Worm (Caenorhabditis elegans): ENCODE results near the gene Y73B6BL.37.

Y73B6BL.37 gene

DNA sequence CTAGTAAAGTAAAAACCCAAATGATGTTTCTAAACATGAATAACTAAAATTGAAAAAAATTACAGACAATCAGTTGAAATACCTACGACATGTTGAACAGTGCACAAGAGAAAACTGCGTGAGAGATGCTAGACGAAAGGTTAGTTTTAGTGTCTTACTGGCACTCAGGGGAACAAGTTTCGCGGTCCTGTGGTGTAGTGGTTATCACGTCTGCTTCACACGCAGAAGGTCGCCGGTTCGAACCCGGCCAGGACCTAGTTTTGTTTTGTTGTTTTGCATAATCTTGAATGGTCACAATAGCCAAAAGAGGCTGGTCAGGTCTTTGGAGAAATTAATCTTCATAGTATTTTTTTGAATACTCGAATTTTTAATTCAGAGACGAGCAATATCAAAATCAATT, 6.2 kb upstream of the Y73B6BL.37 start:
- no peak for TF ChIP-seq elt-3 (tag; optimal IDR thresholded peaks at IDR 0.05)
- peak; percentile 26 for TF ChIP-seq nhr-25 (tag; optimal IDR thresholded peaks at IDR 0.05)
- TF ChIP-seq lsy-12 (tag; optimal IDR thresholded peaks at IDR 0.05), result peak; percentile 44
- no peak for TF ChIP-seq skn-1 (tag; optimal IDR thresholded peaks at IDR 0.05)
- TF ChIP-seq tbx-2 (tag; optimal IDR thresholded peaks at IDR 0.05), result no peak
- no peak for TF ChIP-seq mml-1 (tag; optimal IDR thresholded peaks at IDR 0.05)
- no peak for TF ChIP-seq nhr-67 (tag; optimal IDR thresholded peaks at IDR 0.05)
- no peak for TF ChIP-seq nhr-28 (tag; optimal IDR thresholded peaks at IDR 0.05)
- TF ChIP-seq nfya-1 (tag; optimal IDR thresholded peaks at IDR 0.05; ENCODE audit: insufficient read depth), result peak; percentile 23
- TF ChIP-seq hmg-11 (tag; optimal IDR thresholded peaks at IDR 0.05), result peak; percentile 56
- peak; percentile 30 for TF ChIP-seq elt-2 (tag; optimal IDR thresholded peaks at IDR 0.05)
- no peak for TF ChIP-seq snpc-4 (tag; optimal IDR thresholded peaks at IDR 0.05)
- peak; percentile 29 for TF ChIP-seq pqm-1 (tag; optimal IDR thresholded peaks at IDR 0.05)
- TF ChIP-seq nhr-43 (tag; optimal IDR thresholded peaks at IDR 0.05; ENCODE audit: poor library complexity, severe bottlenecking), result peak; percentile 73
- no peak for TF ChIP-seq aly-2 (tag; optimal IDR thresholded peaks at IDR 0.05)
- peak; percentile 32 for TF ChIP-seq pha-4 (tag; optimal IDR thresholded peaks at IDR 0.05)
- TF ChIP-seq fkh-2 (tag; optimal IDR thresholded peaks at IDR 0.05), result no peak
- no peak for TF ChIP-seq nhr-11 (tag; optimal IDR thresholded peaks at IDR 0.05)
- TF ChIP-seq egl-27 (tag; optimal IDR thresholded peaks at IDR 0.05), result peak; percentile 36
- TF ChIP-seq unc-62 (GFP tag; optimal IDR thresholded peaks at IDR 0.05), result no peak
- TF ChIP-seq elt-1 (tag; optimal IDR thresholded peaks at IDR 0.05), result no peak

- TF ChIP-seq nhr-25 (tag; optimal IDR thresholded peaks at IDR 0.05) (peak; percentile 33), nhr-12 (tag; optimal IDR thresholded peaks at IDR 0.05) (no peak), ceh-16 (tag; optimal IDR thresholded peaks at IDR 0.05) (no peak), fos-1 (tag; optimal IDR thresholded peaks at IDR 0.05) (no peak), elt-1 (tag; optimal IDR thresholded peaks at IDR 0.05) (peak; percentile 74), pqm-1 (tag; optimal IDR thresholded peaks at IDR 0.05) (no peak), unc-39 (tag; optimal IDR thresholded peaks at IDR 0.05) (no peak)
Observed at ce11 chrIV:6491915-6492314, 4.8 kb downstream of the Y73B6BL.37 start.

DNA sequence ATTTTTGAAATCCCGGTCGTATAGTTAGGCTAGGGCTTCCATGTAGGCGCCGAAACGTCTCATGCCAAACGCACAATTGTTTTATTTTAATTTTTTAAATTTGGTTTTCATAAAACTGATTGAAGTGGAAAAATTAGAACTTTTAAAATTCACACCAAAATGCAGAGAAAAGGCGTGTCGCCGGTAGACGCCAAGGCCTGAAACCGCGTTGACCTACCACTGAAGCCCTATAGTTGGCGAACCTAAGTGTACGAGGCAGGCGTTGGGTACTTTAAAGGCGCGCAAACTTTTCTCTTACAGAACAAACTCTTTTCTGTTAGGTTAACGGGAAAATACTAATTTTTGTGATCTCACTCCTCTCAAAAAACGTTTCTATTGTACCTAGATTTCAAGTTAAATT, 6.2 kb downstream of the Y73B6BL.37 start, which contains the start of gene Y73B6BL.44:
Gene Y73B6BL.44 (plus strand): TSS at position 301 of the 400 bp plus-strand sequence.
- TF ChIP-seq elt-2 (tag; optimal IDR thresholded peaks at IDR 0.05) (no peak), ceh-9 (tag; optimal IDR thresholded peaks at IDR 0.05) (no peak), sea-2 (GFP tag; optimal IDR thresholded peaks at IDR 0.05) (no peak), mml-1 (tag; optimal IDR thresholded peaks at IDR 0.05) (no peak), egl-5 (tag; optimal IDR thresholded peaks at IDR 0.05) (no peak), hmg-11 (tag; optimal IDR thresholded peaks at IDR 0.05) (no peak), ceh-28 (tag; optimal IDR thresholded peaks at IDR 0.05) (no peak), elt-3 (tag; optimal IDR thresholded peaks at IDR 0.05) (no peak), egl-27 (tag; optimal IDR thresholded peaks at IDR 0.05) (no peak), ztf-11 (tag; optimal IDR thresholded peaks at IDR 0.05) (no peak), ceh-16 (tag; optimal IDR thresholded peaks at IDR 0.05) (no peak), nhr-25 (tag; optimal IDR thresholded peaks at IDR 0.05) (no peak), fkh-2 (tag; optimal IDR thresholded peaks at IDR 0.05) (no peak), mdl-1 (tag; optimal IDR thresholded peaks at IDR 0.05) (no peak), nhr-77 (tag; optimal IDR thresholded peaks at IDR 0.05) (no peak), nhr-23 (tag; optimal IDR thresholded peaks at IDR 0.05) (no peak), pqm-1 (tag; optimal IDR thresholded peaks at IDR 0.05) (no peak)

ce11 chrIV:6496103-6496502, 9.0 kb downstream of the Y73B6BL.37 start:
- TF ChIP-seq elt-1 (tag; optimal IDR thresholded peaks at IDR 0.05) (peak; percentile 65), snpc-4 (tag; optimal IDR thresholded peaks at IDR 0.05) (no peak), nhr-11 (tag; optimal IDR thresholded peaks at IDR 0.05) (no peak), nhr-23 (tag; optimal IDR thresholded peaks at IDR 0.05) (no peak), lsy-12 (tag; optimal IDR thresholded peaks at IDR 0.05) (no peak), nhr-25 (tag; optimal IDR thresholded peaks at IDR 0.05) (peak; percentile 21)

DNA sequence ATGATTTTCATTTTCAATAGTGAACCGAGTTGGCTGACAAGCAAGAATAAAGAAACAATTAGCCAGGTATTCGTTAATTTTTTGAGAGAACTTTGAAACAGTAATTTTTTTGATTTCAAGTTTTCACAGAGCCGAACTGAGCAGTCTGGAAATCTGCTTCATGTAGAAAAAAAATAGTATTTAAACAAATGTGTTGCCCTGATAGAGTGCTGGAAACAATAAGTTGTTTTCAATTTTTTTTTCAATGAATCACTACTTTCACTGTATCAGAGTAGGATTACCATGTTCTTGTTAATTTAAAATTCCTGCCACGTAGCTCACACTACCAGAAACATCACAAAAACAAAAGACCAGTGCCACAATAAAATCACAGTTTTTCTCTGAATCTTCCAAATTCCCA, 13.3 kb downstream of the Y73B6BL.37 start:
- no peak for TF ChIP-seq nhr-67 (tag; optimal IDR thresholded peaks at IDR 0.05)
